Fruit fly (Drosophila melanogaster): ENCODE measurements around the gene Jon25Bii.
A peak's percentile ranks its signal among the peaks of the same experiment; 100 is the strongest.

Gene Jon25Bii

dm6 chr2L:4953086-4953570 lies at the start of gene Jon25Bii:
TSS of gene Jon25Bii (minus strand) at chr2L:4953136.
- TF ChIP-seq CTCF (optimal IDR thresholded peaks at IDR 0.05) (no peak), CG8478 (optimal IDR thresholded peaks at IDR 0.05) (no peak)

- TF ChIP-seq CG8478 (optimal IDR thresholded peaks at IDR 0.05) (no peak), CTCF (optimal IDR thresholded peaks at IDR 0.05) (no peak)
Measured at dm6 chr2L:5002031-5002430, 49.1 kb upstream of the Jon25Bii start.

dm6 chr2L:5001582-5001929 lies 48.6 kb upstream of the Jon25Bii start:
- TF ChIP-seq CG8478 (optimal IDR thresholded peaks at IDR 0.05) = no peak
- TF ChIP-seq CTCF (optimal IDR thresholded peaks at IDR 0.05) = no peak

DNA sequence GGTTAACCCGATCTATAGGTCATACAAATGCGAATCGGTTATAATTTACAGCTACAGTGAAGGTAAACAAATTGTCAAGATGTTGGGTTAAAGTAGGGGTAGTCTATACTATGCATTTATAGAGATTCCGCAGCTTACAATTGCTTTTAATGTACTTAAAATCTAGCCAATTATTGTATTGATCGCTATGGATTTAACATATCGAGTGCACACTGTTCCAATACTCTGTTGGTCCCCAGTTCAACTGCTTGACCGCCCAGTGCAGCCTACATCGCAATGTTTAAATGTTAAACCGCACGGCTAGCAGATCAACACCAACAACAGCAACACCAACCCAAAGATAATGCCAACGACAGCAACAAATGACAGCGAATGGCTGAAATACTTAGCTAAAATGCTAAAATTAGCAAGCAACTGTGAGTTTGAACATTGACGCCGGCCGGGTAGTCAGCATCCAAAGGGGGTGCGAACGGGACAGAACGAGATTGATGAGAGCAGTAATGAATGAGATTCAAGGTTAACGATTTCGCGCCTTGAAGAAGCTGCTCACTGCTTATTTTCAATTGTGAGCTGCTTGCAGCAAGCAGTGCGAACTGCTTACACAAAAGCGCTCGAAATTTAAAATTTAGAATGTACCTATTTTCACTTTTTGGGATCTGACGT lies 48.1 kb upstream of the Jon25Bii start:
- TF ChIP-seq CTCF (optimal IDR thresholded peaks at IDR 0.05) (peak; percentile 31 to 47), CG8478 (optimal IDR thresholded peaks at IDR 0.05) (no peak)

DNA sequence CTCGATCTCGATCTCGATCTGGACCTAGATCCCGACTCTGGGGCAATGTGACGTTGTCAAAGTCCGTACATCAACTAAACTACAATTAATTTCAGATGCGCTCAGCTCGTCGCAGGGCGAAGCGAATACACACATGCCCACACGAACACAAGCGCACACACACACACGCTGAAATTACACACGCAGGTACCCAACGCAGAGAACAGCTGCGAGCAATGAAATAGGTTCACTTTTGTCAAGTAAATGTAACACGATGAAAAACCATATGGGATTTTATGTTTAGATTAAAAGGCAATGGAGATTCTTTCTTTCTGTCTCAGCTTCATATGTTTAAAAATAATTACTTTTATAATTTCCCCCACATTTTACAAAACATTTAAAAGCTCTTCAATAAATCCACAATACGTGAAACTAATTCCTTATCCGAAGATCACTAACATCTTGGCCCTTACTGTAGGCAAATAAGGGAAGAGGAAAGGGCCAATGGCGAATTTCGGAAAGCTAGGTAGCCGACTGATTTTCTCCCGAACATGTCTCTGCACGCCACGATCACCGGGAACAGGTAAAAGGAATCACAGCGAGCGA lies 47.4 kb upstream of the Jon25Bii start:
- TF ChIP-seq CTCF (optimal IDR thresholded peaks at IDR 0.05) (no peak), CG8478 (optimal IDR thresholded peaks at IDR 0.05) (no peak)

DNA sequence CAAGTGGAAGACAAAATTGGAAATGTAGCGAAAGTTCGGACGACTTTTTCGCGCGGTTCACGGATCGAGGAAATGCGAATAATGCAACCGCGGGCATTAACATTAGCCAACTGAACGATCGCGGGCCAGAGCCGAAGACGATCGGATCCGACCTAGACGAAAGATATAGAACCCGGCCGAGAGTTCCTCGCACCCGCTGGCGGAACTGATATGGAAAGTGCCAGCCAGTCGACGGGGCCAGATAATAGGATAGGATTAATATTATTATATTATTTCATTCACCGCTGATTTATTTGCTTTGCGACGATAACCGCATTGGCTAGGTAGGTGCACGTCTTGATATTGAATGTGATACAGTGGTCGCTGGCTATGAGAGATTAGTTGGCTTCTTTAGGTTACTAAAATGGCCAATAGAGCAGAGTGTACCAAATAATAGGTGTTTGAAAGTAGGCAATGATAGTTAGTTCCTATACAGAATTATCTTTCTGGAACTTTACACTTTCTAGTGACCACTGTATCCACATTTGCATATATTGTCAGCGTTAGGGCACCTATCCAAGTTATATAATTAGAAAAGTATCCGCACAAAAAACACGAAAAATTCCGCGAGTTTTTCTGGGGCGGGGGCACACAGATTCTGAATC lies 46.6 kb upstream of the Jon25Bii start:
- no peak for TF ChIP-seq CG8478 (optimal IDR thresholded peaks at IDR 0.05)
- TF ChIP-seq CTCF (optimal IDR thresholded peaks at IDR 0.05) = no peak

DNA sequence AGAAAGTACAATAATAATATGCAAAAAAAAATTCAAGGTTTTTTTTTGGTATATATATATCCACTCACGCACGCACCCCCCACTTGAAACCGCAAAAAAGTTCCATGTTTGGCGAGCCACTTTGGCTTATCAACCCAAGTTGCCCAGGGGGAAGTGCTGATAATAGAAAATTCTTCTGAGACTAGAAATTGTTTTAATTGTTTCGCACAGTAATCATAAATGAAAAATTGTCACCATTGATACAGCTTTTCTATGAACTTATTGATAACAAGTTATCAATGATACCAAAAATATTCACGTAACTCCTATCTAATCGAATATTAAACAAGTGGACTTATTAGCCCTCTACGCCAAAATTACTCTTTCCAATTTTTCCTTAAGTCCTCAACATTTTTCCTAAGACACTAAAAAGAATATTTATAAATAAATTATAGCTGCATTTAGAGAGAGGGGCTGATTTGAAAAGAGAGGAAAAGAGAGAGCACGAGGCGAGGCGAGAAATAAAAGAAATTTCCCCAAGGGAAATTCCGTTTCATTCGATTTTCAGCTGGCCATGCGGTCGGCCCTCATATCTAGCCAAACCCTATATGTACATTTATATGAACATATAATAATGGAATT lies 45.7 kb upstream of the Jon25Bii start:
- no peak for TF ChIP-seq CG8478 (optimal IDR thresholded peaks at IDR 0.05)
- TF ChIP-seq CTCF (optimal IDR thresholded peaks at IDR 0.05) = no peak

dm6 chr2L:4998260-4998560 lies 45.3 kb upstream of the Jon25Bii start:
- TF ChIP-seq CTCF (optimal IDR thresholded peaks at IDR 0.05) (no peak), CG8478 (optimal IDR thresholded peaks at IDR 0.05) (no peak)

DNA sequence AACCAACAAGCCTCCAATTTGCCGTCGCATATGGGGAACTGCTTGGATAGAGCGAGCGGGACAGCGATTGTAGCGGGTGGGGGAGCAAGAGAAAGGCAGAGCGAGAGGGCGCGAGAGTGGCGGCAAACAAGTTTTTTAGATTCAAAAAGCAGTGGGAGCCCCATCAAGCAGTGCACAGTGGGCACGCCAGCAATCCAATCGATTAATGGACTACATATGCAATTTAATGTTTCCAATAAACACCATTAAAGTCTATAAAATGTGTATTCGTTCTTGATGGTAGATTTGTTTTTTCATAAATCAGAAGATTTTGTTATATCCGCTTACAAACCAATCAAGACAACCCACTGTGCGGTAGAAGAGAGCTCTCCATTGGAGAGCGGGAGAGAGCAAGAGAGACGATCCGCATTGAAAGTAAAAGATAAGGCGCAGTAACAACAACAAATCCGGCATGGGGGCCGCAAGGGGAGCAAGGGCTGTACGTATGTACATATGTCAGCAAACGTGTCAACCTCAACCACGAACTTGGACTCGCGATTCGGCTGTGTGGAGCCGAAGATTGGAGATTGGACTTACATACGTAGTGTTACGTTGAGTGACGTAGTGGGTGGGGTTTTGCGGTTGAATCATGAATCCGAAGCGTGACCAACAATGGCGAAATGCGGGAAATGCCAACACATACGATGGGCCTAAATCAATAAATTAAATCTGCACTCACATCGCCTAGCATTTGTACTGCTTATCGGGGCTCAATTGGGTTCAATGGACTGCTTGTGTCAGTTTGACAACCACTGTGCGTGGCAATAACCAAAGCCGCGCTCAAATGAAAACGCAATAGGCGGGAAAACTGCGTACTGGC lies 44.7 kb upstream of the Jon25Bii start:
- TF ChIP-seq CTCF (optimal IDR thresholded peaks at IDR 0.05) (peak; percentile 40 to 43), CG8478 (optimal IDR thresholded peaks at IDR 0.05) (no peak)

- TF ChIP-seq CG8478 (optimal IDR thresholded peaks at IDR 0.05) (no peak), CTCF (optimal IDR thresholded peaks at IDR 0.05) (no peak)
Measured at dm6 chr2L:4996283-4996922, 43.5 kb upstream of the Jon25Bii start.

DNA sequence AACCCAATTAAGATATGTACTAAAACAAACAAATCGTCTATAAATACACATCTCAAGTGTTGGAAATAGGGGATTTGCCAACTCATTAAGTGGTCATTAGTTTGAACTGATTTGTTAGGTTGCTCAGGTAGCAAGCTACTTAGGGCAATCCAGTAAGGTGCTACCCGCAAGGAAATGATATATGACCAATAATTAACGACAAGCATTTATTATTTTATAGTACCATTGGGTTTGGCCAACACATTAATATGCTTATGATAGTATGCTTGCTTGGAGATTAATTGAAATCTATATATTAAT lies 42.9 kb upstream of the Jon25Bii start:
- TF ChIP-seq CTCF (optimal IDR thresholded peaks at IDR 0.05) (no peak), CG8478 (optimal IDR thresholded peaks at IDR 0.05) (no peak)

dm6 chr2L:4995010-4995836 lies 42.3 kb upstream of the Jon25Bii start:
- no peak for TF ChIP-seq CTCF (optimal IDR thresholded peaks at IDR 0.05)
- no peak for TF ChIP-seq CG8478 (optimal IDR thresholded peaks at IDR 0.05)

- TF ChIP-seq CG8478 (optimal IDR thresholded peaks at IDR 0.05) = no peak
Measured at dm6 chr2L:4982098-4982646, 29.2 kb upstream of the Jon25Bii start.
